Worm (Caenorhabditis elegans) whole organism, late embryonic: ENCODE results near the gene srh-37.

Experiments used
- K02D7.2 ChIP-seq: sonication (generic microtip); optimal IDR thresholded peaks from 2 replicates; lab custom pipeline; 2017; ENCODE audit warnings: mild to moderate bottlenecking, missing genetic modification characterization, missing compliant biosample characterization
- K09A11.1 ChIP-seq: sonication (generic microtip); optimal IDR thresholded peaks from 2 replicates; lab custom pipeline; 2017; ENCODE audit warnings: antibody characterized with exemption, mild to moderate bottlenecking, missing genetic modification characterization, missing compliant biosample characterization; ENCODE audit not compliant: insufficient read depth
- Y22D7AL.16 ChIP-seq: sonication (generic microtip); optimal IDR thresholded peaks from 2 replicates; lab custom pipeline; 2016; ENCODE audit warnings: missing genetic modification characterization, missing compliant biosample characterization
- ahr-1 ChIP-seq: sonication (generic microtip); optimal IDR thresholded peaks from 2 replicates; lab custom pipeline; 2016; ENCODE audit warnings: missing genetic modification characterization, missing compliant biosample characterization
- ama-1 ChIP-seq: fragments of 150-350 bp; optimal IDR thresholded peaks from 2 replicates; lab custom pipeline; 2014
- ceh-14 ChIP-seq: sonication (generic microtip); optimal IDR thresholded peaks from 2 replicates; lab custom pipeline; 2016; ENCODE audit warnings: missing genotype, missing genetic modification characterization, missing compliant biosample characterization
- ceh-2 ChIP-seq: sonication (generic microtip); optimal IDR thresholded peaks from 2 replicates; lab custom pipeline; 2016; ENCODE audit warnings: missing genotype, missing genetic modification characterization, missing compliant biosample characterization
- ceh-24 ChIP-seq: sonication (generic microtip); optimal IDR thresholded peaks from 2 replicates; lab custom pipeline; 2016; ENCODE audit warnings: mild to moderate bottlenecking, missing genetic modification characterization, missing compliant biosample characterization
- ceh-34 ChIP-seq: sonication (generic microtip); optimal IDR thresholded peaks from 2 replicates; lab custom pipeline; 2016; ENCODE audit warnings: mild to moderate bottlenecking, missing genetic modification characterization, missing compliant biosample characterization
- ceh-6 ChIP-seq: fragments of 200-800 bp; sonication (Bioruptor generic); optimal IDR thresholded peaks from 2 replicates; lab custom pipeline; 2018; ENCODE audit warnings: mild to moderate bottlenecking, missing genetic modification characterization, missing compliant biosample characterization
- ceh-9 ChIP-seq: sonication (generic microtip); optimal IDR thresholded peaks from 2 replicates; lab custom pipeline; 2016; ENCODE audit warnings: mild to moderate bottlenecking, missing genetic modification characterization, inconsistent platforms, missing compliant biosample characterization
- elt-2 ChIP-seq: sonication (generic microtip); optimal IDR thresholded peaks from 2 replicates; lab custom pipeline; 2016; ENCODE audit warnings: missing genetic modification reagents, missing genetic modification characterization, missing compliant biosample characterization
- eyg-1 ChIP-seq: sonication (generic microtip); optimal IDR thresholded peaks from 2 replicates; lab custom pipeline; 2016; ENCODE audit warnings: missing genotype, missing genetic modification characterization, missing compliant biosample characterization
- fax-1 ChIP-seq: sonication (generic microtip); optimal IDR thresholded peaks from 2 replicates; lab custom pipeline; 2016; ENCODE audit warnings: missing genotype, missing genetic modification characterization, missing compliant biosample characterization
- fkh-6 ChIP-seq: sonication (generic microtip); optimal IDR thresholded peaks from 2 replicates; lab custom pipeline; 2016; ENCODE audit warnings: missing genetic modification characterization, missing compliant biosample characterization
- hlh-13 ChIP-seq: fragments of 200-800 bp; sonication (Bioruptor generic); optimal IDR thresholded peaks from 2 replicates; lab custom pipeline; 2018; ENCODE audit warnings: mild to moderate bottlenecking, missing genetic modification characterization, missing compliant biosample characterization
- hlh-30 ChIP-seq: sonication (generic microtip); optimal IDR thresholded peaks from 2 replicates; lab custom pipeline; 2017; ENCODE audit warnings: antibody characterized with exemption, missing genetic modification characterization, missing compliant biosample characterization; ENCODE audit not compliant: insufficient read depth
- hlh-6 ChIP-seq: sonication (generic microtip); optimal IDR thresholded peaks from 2 replicates; lab custom pipeline; 2016; ENCODE audit warnings: missing genotype, missing genetic modification characterization, missing compliant biosample characterization
- lim-6 ChIP-seq: sonication (generic microtip); optimal IDR thresholded peaks from 2 replicates; lab custom pipeline; 2016; ENCODE audit warnings: missing genetic modification characterization, missing compliant biosample characterization
- nfya-1 ChIP-seq: sonication (generic microtip); optimal IDR thresholded peaks from 2 replicates; lab custom pipeline; 2017; ENCODE audit warnings: missing genetic modification characterization, mild to moderate bottlenecking, missing compliant biosample characterization, antibody characterized with exemption, moderate library complexity
- nhr-11 ChIP-seq: fragments of 150-350 bp; optimal IDR thresholded peaks from 2 replicates; lab custom pipeline; 2014; ENCODE audit warnings: missing biosample characterization, missing genetic modification characterization
- nhr-232 ChIP-seq: sonication (generic microtip); optimal IDR thresholded peaks from 2 replicates; lab custom pipeline; 2016; ENCODE audit warnings: missing genetic modification characterization, missing compliant biosample characterization
- npax-4 ChIP-seq: sonication (generic microtip); optimal IDR thresholded peaks from 2 replicates; lab custom pipeline; 2016; ENCODE audit warnings: missing genetic modification characterization, missing compliant biosample characterization
- pag-3 ChIP-seq: sonication (generic microtip); optimal IDR thresholded peaks from 2 replicates; lab custom pipeline; 2016; ENCODE audit warnings: missing compliant biosample characterization, missing genetic modification characterization, borderline replicate concordance
- pax-1 ChIP-seq: fragments of 150-350 bp; optimal IDR thresholded peaks from 2 replicates; lab custom pipeline; 2014; ENCODE audit warnings: missing biosample characterization, missing genetic modification characterization
- pha-2 ChIP-seq: sonication (generic microtip); optimal IDR thresholded peaks from 2 replicates; lab custom pipeline; 2017; ENCODE audit warnings: mild to moderate bottlenecking, missing genetic modification characterization, missing compliant biosample characterization
- pros-1 ChIP-seq: fragments of 150-350 bp; optimal IDR thresholded peaks from 2 replicates; lab custom pipeline; 2014; ENCODE audit warnings: missing biosample characterization, missing genetic modification reagents, missing genetic modification characterization
- ref-2 ChIP-seq: sonication (generic microtip); optimal IDR thresholded peaks from 2 replicates; lab custom pipeline; 2016; ENCODE audit warnings: missing genetic modification characterization, missing compliant biosample characterization
- tbx-2 ChIP-seq: sonication (generic microtip); optimal IDR thresholded peaks from 2 replicates; lab custom pipeline; 2016; ENCODE audit warnings: missing genetic modification characterization, missing compliant biosample characterization
- unc-3 ChIP-seq, 2 experiments: fragments of 200-800 bp in 1 of 2; sonication (Bioruptor generic) in 1 of 2; sonication (generic microtip) in 1 of 2; conservative IDR thresholded peaks in 1 of 2; optimal IDR thresholded peaks in 1 of 2; 2 replicates each; pipeline versions ENCODE4 v1.3.6 to Lab custom; 2016 to 2022; ENCODE audit warnings: missing compliant biosample characterization in 2 of 2, missing genetic modification characterization in 2 of 2, missing genetic modification reagents in 1 of 2
- unc-55 ChIP-seq: sonication (generic microtip); optimal IDR thresholded peaks from 2 replicates; lab custom pipeline; 2017; ENCODE audit warnings: missing biosample characterization, missing genetic modification reagents, missing genetic modification characterization
- unc-86 ChIP-seq: sonication (generic microtip); optimal IDR thresholded peaks from 2 replicates; lab custom pipeline; 2016; ENCODE audit warnings: missing genetic modification characterization, missing compliant biosample characterization

srh-37 gene

ce11 chrV:552406-552805, 40.1 kb upstream of the srh-37 start:
- TF ChIP-seq hlh-30 (tag; lab: Kevin White, UChicago) (no peak), K02D7.2 (tag; lab: Kevin White, UChicago) (no peak), ama-1 (no peak), hlh-6 (tag; lab: Kevin White, UChicago) (no peak), pax-1 (tag; lab: Kevin White, UChicago) (no peak), K09A11.1 (no peak), unc-3 (GFP tag; conservative IDR thresholded peaks at IDR 0.05; lab: Robert Waterston, UW) (no peak), unc-3 (tag; optimal IDR thresholded peaks at IDR 0.05; lab: Kevin White, UChicago) (no peak), nfya-1 (tag; lab: Kevin White, UChicago) (no peak), eyg-1 (tag; lab: Kevin White, UChicago) (no peak), tbx-2 (tag; lab: Kevin White, UChicago) (no peak), ref-2 (tag; lab: Kevin White, UChicago) (no peak), nhr-232 (no peak), ceh-14 (tag; lab: Kevin White, UChicago) (no peak)

ce11 chrV:547980-548379, 35.7 kb upstream of the srh-37 start, which contains the start of gene C14C6.6:
C14C6.6 (minus strand) TSS chrV:548080.
- TF ChIP-seq npax-4 (tag; lab: Kevin White, UChicago) (no peak), nhr-11 (tag; lab: Kevin White, UChicago) (no peak)

DNA sequence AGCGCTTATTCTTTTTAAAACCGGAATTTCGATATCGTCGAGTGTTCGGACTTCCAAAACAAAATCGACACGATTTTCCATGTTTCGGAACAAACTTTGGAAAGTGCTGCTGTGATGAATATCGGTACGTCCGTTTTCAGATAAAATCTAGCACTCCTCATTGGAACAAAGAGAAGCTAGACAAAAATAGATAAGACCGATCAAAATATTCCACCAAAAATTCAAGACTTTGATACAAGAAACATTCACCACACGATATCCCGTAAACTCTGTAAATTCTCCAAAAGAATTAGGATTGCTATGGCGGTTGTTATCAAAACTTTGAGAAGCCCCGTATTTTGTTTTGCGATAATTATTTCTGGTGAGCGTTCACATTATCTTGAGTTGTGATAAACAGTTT, 30.8 kb upstream of the srh-37 start, which contains the start of gene C14C6.3:
TSS of gene C14C6.3 (plus strand) at position 301 of the 400 bp plus-strand sequence.
- TF ChIP-seq ahr-1 (tag; lab: Kevin White, UChicago) = no peak
- no peak for TF ChIP-seq ceh-34 (tag; lab: Kevin White, UChicago)
- TF ChIP-seq unc-55 = no peak
- TF ChIP-seq Y22D7AL.16 (tag; lab: Kevin White, UChicago) = no peak
- no peak for TF ChIP-seq ceh-24 (tag; lab: Kevin White, UChicago)

ce11 chrV:541470-541869, 29.1 kb upstream of the srh-37 start:
- no peak for TF ChIP-seq pha-2
- TF ChIP-seq unc-86 (tag; lab: Kevin White, UChicago) = no peak
- no peak for TF ChIP-seq ref-2 (tag; lab: Kevin White, UChicago)
- no peak for TF ChIP-seq eyg-1 (tag; lab: Kevin White, UChicago)
- no peak for TF ChIP-seq pag-3 (tag; lab: Kevin White, UChicago)
- TF ChIP-seq ceh-34 (tag; lab: Kevin White, UChicago) = no peak
- TF ChIP-seq hlh-13 (GFP tag; lab: Kevin White, UChicago) = no peak
- no peak for TF ChIP-seq lim-6 (tag; lab: Kevin White, UChicago)
- TF ChIP-seq hlh-30 (tag; lab: Kevin White, UChicago) = no peak
- no peak for TF ChIP-seq ceh-2 (tag; lab: Kevin White, UChicago)

ce11 chrV:539040-539510, 26.8 kb upstream of the srh-37 start, which contains the start of gene nhr-155:
nhr-155 (plus strand) TSS chrV:539460.
- TF ChIP-seq nhr-232 = no peak
- TF ChIP-seq elt-2 (tag; lab: Kevin White, UChicago) = no peak
- TF ChIP-seq Y22D7AL.16 (tag; lab: Kevin White, UChicago) = no peak
- TF ChIP-seq ceh-9 (tag; lab: Kevin White, UChicago) = no peak
- TF ChIP-seq pros-1 (tag; lab: Kevin White, UChicago) = no peak
- no peak for TF ChIP-seq fax-1 (tag; lab: Kevin White, UChicago)
- no peak for TF ChIP-seq ceh-24 (tag; lab: Kevin White, UChicago)
- no peak for TF ChIP-seq ceh-6 (GFP tag; lab: Kevin White, UChicago)
- no peak for TF ChIP-seq fkh-6 (tag; lab: Kevin White, UChicago)
- TF ChIP-seq lim-6 (tag; lab: Kevin White, UChicago) = no peak
- TF ChIP-seq, all 69 proteins: peak for 0
